Comparison of ENCODE assay signal across 3 fruit fly cellular contexts in genomic region chr2L:7419408-7420304, dm6.
TF ChIP-seq lines count a peak whose summit lies in the region.

No protein-coding gene starts in this region.

TF ChIP-seq in whole organism, embryonic, 481 proteins besides CTCF, POLR2A, EP300 and RAD21 (continued from another document and continues in another):
- TF ChIP-seq Bteb2 (GFP tag; optimal IDR thresholded peaks at IDR 0.05; lab: Kevin White, UChicago) (no peak), CG3995 (GFP tag; optimal IDR thresholded peaks at IDR 0.05; lab: Kevin White, UChicago) (no peak), Awh (GFP tag; IDR thresholded peaks at IDR 0.05; lab: Robert Waterston, UW) (no peak), CG16779 (GFP tag; IDR thresholded peaks at IDR 0.05; lab: Robert Waterston, UW) (no peak), HLH3B (GFP tag; IDR thresholded peaks at IDR 0.05; lab: Robert Waterston, UW) (0 out of 2 replicates have a peak, but pooled peaks have one; percentile 9), CG13296 (GFP tag; optimal IDR thresholded peaks at IDR 0.05; lab: Kevin White, UChicago) (no peak), Fer1 (GFP tag; optimal IDR thresholded peaks at IDR 0.05; lab: Kevin White, UChicago) (peak; percentile 12), CG8290 (GFP tag; optimal IDR thresholded peaks at IDR 0.05; lab: Kevin White, UChicago) (peak; percentile 96), CG8290 (tag; optimal IDR thresholded peaks at IDR 0.05; lab: Kevin White, UChicago) (peak; percentile 41 to 69), Pdp1 (GFP tag; optimal IDR thresholded peaks at IDR 0.05; lab: Kevin White, UChicago) (no peak), CG17328 (GFP tag; IDR thresholded peaks at IDR 0.05; lab: Robert Waterston, UW) (0 out of 2 replicates have a peak, but pooled peaks have one; percentile 4), mirr (GFP tag; optimal IDR thresholded peaks at IDR 0.05; lab: Kevin White, UChicago) (no peak), dimm (GFP tag; IDR thresholded peaks at IDR 0.05; lab: Robert Waterston, UW) (no peak), Meics (GFP tag; optimal IDR thresholded peaks at IDR 0.05; lab: Kevin White, UChicago) (peak; percentile 50), H15 (GFP tag; IDR thresholded peaks at IDR 0.05; lab: Robert Waterston, UW) (0 out of 3 replicates have a peak, but pooled peaks have one; percentile 10), CG2199 (GFP tag; IDR thresholded peaks at IDR 0.05; lab: Robert Waterston, UW) (0 out of 3 replicates have a peak, but pooled peaks have one; percentile 26), Hmr (GFP tag; optimal IDR thresholded peaks at IDR 0.05; lab: Kevin White, UChicago) (peak; percentile 35), zen2 (GFP tag; IDR thresholded peaks at IDR 0.05; lab: Robert Waterston, UW; ENCODE audit: partially characterized antibody) (0 out of 3 replicates have a peak, but pooled peaks have one; percentile 35), pan (optimal IDR thresholded peaks at IDR 0.05; lab: Kevin White, UChicago) (no peak), pan (GFP tag; optimal IDR thresholded peaks at IDR 0.05 in 1 of 2, IDR thresholded peaks at IDR 0.05 in 1 of 2) (no peak), CG2712 (tag; optimal IDR thresholded peaks at IDR 0.05; lab: Kevin White, UChicago) (peak; percentile 13), CG31365 (tag; optimal IDR thresholded peaks at IDR 0.05; lab: Kevin White, UChicago) (no peak), Dip3 (GFP tag; optimal IDR thresholded peaks at IDR 0.05; lab: Kevin White, UChicago) (peak; percentile 7), fu2 (GFP tag; optimal IDR thresholded peaks at IDR 0.05; lab: Kevin White, UChicago) (no peak), nmo (GFP tag; optimal IDR thresholded peaks at IDR 0.05; lab: Kevin White, UChicago) (peak; percentile 16), CG9876 (GFP tag; optimal IDR thresholded peaks at IDR 0.05; lab: Kevin White, UChicago) (no peak), hkb (optimal IDR thresholded peaks at IDR 0.05; lab: Kevin White, UChicago) (no peak), hkb (GFP tag; IDR thresholded peaks at IDR 0.05; lab: Robert Waterston, UW) (no peak), CG2678 (tag; optimal IDR thresholded peaks at IDR 0.05; lab: Kevin White, UChicago) (peak; percentile 56), CG15011 (GFP tag; optimal IDR thresholded peaks at IDR 0.05; lab: Kevin White, UChicago) (no peak), CG16813 (GFP tag; IDR thresholded peaks at IDR 0.05; lab: Robert Waterston, UW; ENCODE audit: partially characterized antibody) (no peak), bab2 (GFP tag; optimal IDR thresholded peaks at IDR 0.05; lab: Kevin White, UChicago) (no peak), CG1529 (GFP tag; optimal IDR thresholded peaks at IDR 0.05; lab: Kevin White, UChicago) (no peak), fru (optimal IDR thresholded peaks at IDR 0.05; lab: Kevin White, UChicago) (peak; percentile 40), NfI (GFP tag; optimal IDR thresholded peaks at IDR 0.05; lab: Kevin White, UChicago) (no peak), CG13424 (tag; optimal IDR thresholded peaks at IDR 0.05; lab: Kevin White, UChicago) (peak; percentile 48), CG1602 (GFP tag; optimal IDR thresholded peaks at IDR 0.05; lab: Kevin White, UChicago) (no peak), row (GFP tag; IDR thresholded peaks at IDR 0.05; lab: Robert Waterston, UW) (peak; percentile 66), repo (GFP tag; optimal IDR thresholded peaks at IDR 0.05; lab: Kevin White, UChicago) (no peak), prd (optimal IDR thresholded peaks at IDR 0.05; lab: Kevin White, UChicago) (no peak), prd (GFP tag; IDR thresholded peaks at IDR 0.05; lab: Robert Waterston, UW) (no peak), CG9797 (GFP tag; optimal IDR thresholded peaks at IDR 0.05; lab: Kevin White, UChicago) (no peak), CG10209 (GFP tag; optimal IDR thresholded peaks at IDR 0.05; lab: Kevin White, UChicago) (no peak), Hand (GFP tag; optimal IDR thresholded peaks at IDR 0.05; lab: Kevin White, UChicago) (peak; percentile 40)

TF ChIP-seq in whole organism, prepupa, 60 proteins besides CTCF, POLR2A, EP300 and RAD21 (continued from another document):
- TF ChIP-seq CG7368 (GFP tag; optimal IDR thresholded peaks at IDR 0.05; lab: Kevin White, UChicago): no peak
- peak; percentile 34 for TF ChIP-seq CG6276 (GFP tag; optimal IDR thresholded peaks at IDR 0.05; lab: Kevin White, UChicago)
- peak; percentile 38 for TF ChIP-seq CG4318 (GFP tag; optimal IDR thresholded peaks at IDR 0.05; lab: Kevin White, UChicago)
- TF ChIP-seq achi (GFP tag; optimal IDR thresholded peaks at IDR 0.05; lab: Kevin White, UChicago): peak; percentile 77
- TF ChIP-seq CG6792 (GFP tag; optimal IDR thresholded peaks at IDR 0.05; lab: Kevin White, UChicago): peak; percentile 45
- peak; percentile 50 for TF ChIP-seq CG9139 (GFP tag; optimal IDR thresholded peaks at IDR 0.05; lab: Kevin White, UChicago)
- no peak for TF ChIP-seq Eip93F (GFP tag; optimal IDR thresholded peaks at IDR 0.05; lab: Kevin White, UChicago)
- peak; percentile 87 for TF ChIP-seq dsx (GFP tag; optimal IDR thresholded peaks at IDR 0.05; lab: Kevin White, UChicago; ENCODE audit: poor library complexity, severe bottlenecking)
- TF ChIP-seq CG8319 (GFP tag; optimal IDR thresholded peaks at IDR 0.05; lab: Kevin White, UChicago): no peak
- TF ChIP-seq Sox14 (GFP tag; optimal IDR thresholded peaks at IDR 0.05; lab: Kevin White, UChicago): peak; percentile 81
- no peak for TF ChIP-seq Gug (GFP tag; IDR thresholded peaks at IDR 0.05; lab: Robert Waterston, UW)
- peak; percentile 62 for TF ChIP-seq Ets21C (GFP tag; optimal IDR thresholded peaks at IDR 0.05; lab: Kevin White, UChicago)
- TF ChIP-seq CG6854 (GFP tag; optimal IDR thresholded peaks at IDR 0.05; lab: Kevin White, UChicago): peak; percentile 31
- peak; percentile 40 for TF ChIP-seq CG11902 (GFP tag; optimal IDR thresholded peaks at IDR 0.05; lab: Kevin White, UChicago)
- TF ChIP-seq CG6808 (GFP tag; optimal IDR thresholded peaks at IDR 0.05; lab: Kevin White, UChicago): peak; percentile 64
- TF ChIP-seq CG11762 (GFP tag; optimal IDR thresholded peaks at IDR 0.05; lab: Kevin White, UChicago; ENCODE audit: insufficient read depth): peak; percentile 31
- peak; percentile 44 for TF ChIP-seq CG16779 (tag; optimal IDR thresholded peaks at IDR 0.05; lab: Kevin White, UChicago)
- TF ChIP-seq fd85E (GFP tag; optimal IDR thresholded peaks at IDR 0.05; lab: Kevin White, UChicago): no peak
- TF ChIP-seq CG34406 (GFP tag; optimal IDR thresholded peaks at IDR 0.05; lab: Kevin White, UChicago): peak; percentile 70
- peak; percentile 95 for TF ChIP-seq svp (GFP tag; lab: Kevin White, UChicago)
- TF ChIP-seq CG1621 (tag; optimal IDR thresholded peaks at IDR 0.05; lab: Kevin White, UChicago): no peak
- TF ChIP-seq CG10631 (GFP tag; optimal IDR thresholded peaks at IDR 0.05; lab: Kevin White, UChicago): peak; percentile 78
- peak; percentile 67 for TF ChIP-seq CG8119 (GFP tag; IDR thresholded peaks at IDR 0.05; lab: Robert Waterston, UW)
- TF ChIP-seq CG10669 (GFP tag; optimal IDR thresholded peaks at IDR 0.05; lab: Kevin White, UChicago): peak; percentile 64
- TF ChIP-seq esn (GFP tag; optimal IDR thresholded peaks at IDR 0.05; lab: Kevin White, UChicago): peak; percentile 89
- TF ChIP-seq CG8632 (GFP tag; optimal IDR thresholded peaks at IDR 0.05; lab: Kevin White, UChicago): peak; percentile 49
- peak; percentile 64 for TF ChIP-seq CG15336 (GFP tag; IDR thresholded peaks at IDR 0.05; lab: Robert Waterston, UW)
- no peak for TF ChIP-seq Lpt (GFP tag; optimal IDR thresholded peaks at IDR 0.05; lab: Kevin White, UChicago)
- peak in 1 of 2 experiments; percentile 43 for TF ChIP-seq salr (GFP tag; optimal IDR thresholded peaks at IDR 0.05; lab: Kevin White, UChicago)
- peak; percentile 77 for TF ChIP-seq CG3032 (tag; optimal IDR thresholded peaks at IDR 0.05; lab: Kevin White, UChicago)
- TF ChIP-seq fd59A (GFP tag; optimal IDR thresholded peaks at IDR 0.05; lab: Kevin White, UChicago): peak; percentile 44
- no peak for TF ChIP-seq dac (GFP tag; optimal IDR thresholded peaks at IDR 0.05; lab: Kevin White, UChicago)
- peak; percentile 54 for TF ChIP-seq OdsH (GFP tag; optimal IDR thresholded peaks at IDR 0.05; lab: Kevin White, UChicago)
- TF ChIP-seq Hr38 (GFP tag; optimal IDR thresholded peaks at IDR 0.05; lab: Kevin White, UChicago): no peak
- TF ChIP-seq CG3919 (GFP tag; optimal IDR thresholded peaks at IDR 0.05; lab: Kevin White, UChicago): peak; percentile 53
- TF ChIP-seq Smox (GFP tag; optimal IDR thresholded peaks at IDR 0.05; lab: Kevin White, UChicago): peak; percentile 69
- peak; percentile 65 for TF ChIP-seq CG6163 (GFP tag; IDR thresholded peaks at IDR 0.05; lab: Robert Waterston, UW)
- no peak for TF ChIP-seq fkh (GFP tag; optimal IDR thresholded peaks at IDR 0.05; lab: Kevin White, UChicago)
- TF ChIP-seq Sox102F (GFP tag; optimal IDR thresholded peaks at IDR 0.05; lab: Kevin White, UChicago): peak; percentile 79
TF ChIP-seq in whole organism, prepupa: peak in this region for 47.

TF ChIP-seq in whole organism, wandering third instar larva, 38 proteins besides CTCF, POLR2A, EP300 and RAD21 (continued from another document):
- TF ChIP-seq ey (GFP tag; optimal IDR thresholded peaks at IDR 0.05; lab: Kevin White, UChicago) (peak; percentile 61), rgr (GFP tag; optimal IDR thresholded peaks at IDR 0.05; lab: Kevin White, UChicago) (peak; percentile 43), Hr78 (GFP tag; optimal IDR thresholded peaks at IDR 0.05; lab: Kevin White, UChicago) (no peak), Dfd (GFP tag; optimal IDR thresholded peaks at IDR 0.05; lab: Kevin White, UChicago) (no peak), Hr83 (GFP tag; optimal IDR thresholded peaks at IDR 0.05; lab: Kevin White, UChicago; ENCODE audit: poor library complexity, severe bottlenecking) (peak; percentile 74), CG32264 (GFP tag; optimal IDR thresholded peaks at IDR 0.05; lab: Kevin White, UChicago) (peak; percentile 6), Dif (GFP tag; optimal IDR thresholded peaks at IDR 0.05; lab: Kevin White, UChicago; ENCODE audit: partially characterized antibody) (peak; percentile 25), Rel (GFP tag; optimal IDR thresholded peaks at IDR 0.05; lab: Kevin White, UChicago) (no peak), Rel (tag; optimal IDR thresholded peaks at IDR 0.05; lab: Kevin White, UChicago) (peak; percentile 87), tai (GFP tag; optimal IDR thresholded peaks at IDR 0.05; lab: Kevin White, UChicago) (peak; percentile 55), HLH106 (tag; optimal IDR thresholded peaks at IDR 0.05; lab: Kevin White, UChicago) (peak; percentile 97)
